Worm (Caenorhabditis elegans): ENCODE data around the gene T21D12.11.

Gene T21D12.11

DNA sequence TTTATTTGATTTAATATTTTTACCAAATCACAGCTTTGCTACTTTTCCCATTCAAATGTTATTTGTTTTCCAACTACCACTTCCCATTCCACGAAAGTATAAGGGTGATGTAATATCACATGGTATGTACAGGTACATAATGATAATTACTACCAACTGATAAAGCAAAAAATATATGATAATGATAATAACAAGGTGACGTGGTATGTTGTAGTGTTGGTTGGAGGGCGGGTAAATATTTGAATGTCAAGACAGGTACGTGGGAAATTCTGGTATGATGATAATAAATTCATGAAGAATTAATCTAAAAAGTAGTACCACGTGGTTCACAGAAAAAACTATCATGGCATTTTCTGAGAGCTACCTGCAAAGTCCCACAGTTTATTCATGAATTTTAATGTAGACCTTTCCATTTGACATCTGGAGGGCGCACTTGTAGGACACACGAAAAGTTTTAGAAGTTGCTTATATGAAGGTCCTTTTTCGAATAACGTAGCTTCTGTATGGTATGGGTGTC is 22.7 kb downstream of the T21D12.11 start (continued):
- no peak for TF ChIP-seq pag-3 (tag; optimal IDR thresholded peaks at IDR 0.05; ENCODE audit: borderline replicate concordance, insufficient read depth)
- TF ChIP-seq ets-5 (GFP tag; IDR thresholded peaks at IDR 0.05), result no peak
- TF ChIP-seq tbx-2 (tag; optimal IDR thresholded peaks at IDR 0.05), result peak; percentile 9
- peak; percentile 96 for TF ChIP-seq elt-2 (tag; optimal IDR thresholded peaks at IDR 0.05)
- no peak for TF ChIP-seq unc-130 (tag; optimal IDR thresholded peaks at IDR 0.05)
- no peak for TF ChIP-seq lin-39 (tag; optimal IDR thresholded peaks at IDR 0.05)
- TF ChIP-seq nhr-76 (tag; optimal IDR thresholded peaks at IDR 0.05), result no peak
- no peak for TF ChIP-seq vab-15 (tag; optimal IDR thresholded peaks at IDR 0.05)
- no peak for TF ChIP-seq hlh-4 (tag; optimal IDR thresholded peaks at IDR 0.05)
- peak; percentile 22 for TF ChIP-seq nhr-47 (tag; optimal IDR thresholded peaks at IDR 0.05)
- no peak for TF ChIP-seq tlp-1 (tag; optimal IDR thresholded peaks at IDR 0.05)
- TF ChIP-seq fkh-10 (GFP tag; optimal IDR thresholded peaks at IDR 0.05), result no peak
- no peak for TF ChIP-seq swsn-7 (tag; optimal IDR thresholded peaks at IDR 0.05)
- TF ChIP-seq mep-1 (tag; optimal IDR thresholded peaks at IDR 0.05), result no peak
- TF ChIP-seq ceh-8 (GFP tag; optimal IDR thresholded peaks at IDR 0.05), result no peak
- no peak for TF ChIP-seq ceh-88 (GFP tag; IDR thresholded peaks at IDR 0.05)
- TF ChIP-seq dpl-1 (GFP tag; optimal IDR thresholded peaks at IDR 0.05), result no peak
- TF ChIP-seq irx-1 (tag; optimal IDR thresholded peaks at IDR 0.05), result no peak
- peak; percentile 28; the same call in 1 of the 2 replicates for TF ChIP-seq nhr-19 (GFP tag; conservative IDR thresholded peaks at IDR 0.05)
- no peak for TF ChIP-seq sup-37 (GFP tag; optimal IDR thresholded peaks at IDR 0.05)
- TF ChIP-seq nhr-11 (tag; optimal IDR thresholded peaks at IDR 0.05), result no peak
- TF ChIP-seq F16B12.6 (tag; optimal IDR thresholded peaks at IDR 0.05), result no peak
- no peak for TF ChIP-seq fos-1 (tag; optimal IDR thresholded peaks at IDR 0.05)
- TF ChIP-seq C34B4.2 (tag; optimal IDR thresholded peaks at IDR 0.05), result no peak
- TF ChIP-seq alr-1 (tag; optimal IDR thresholded peaks at IDR 0.05; ENCODE audit: borderline replicate concordance), result no peak
- peak; percentile 23 for TF ChIP-seq lir-3 (tag; optimal IDR thresholded peaks at IDR 0.05; ENCODE audit: poor library complexity)
- TF ChIP-seq elt-3 (tag; optimal IDR thresholded peaks at IDR 0.05), result no peak
- no peak for TF ChIP-seq ceh-82 (tag; optimal IDR thresholded peaks at IDR 0.05)
- TF ChIP-seq efl-3 (GFP tag; optimal IDR thresholded peaks at IDR 0.05), result no peak
- TF ChIP-seq nhr-77 (tag; optimal IDR thresholded peaks at IDR 0.05), result no peak
- TF ChIP-seq C04F5.9 (tag; optimal IDR thresholded peaks at IDR 0.05), result no peak
- TF ChIP-seq fkh-4 (tag; optimal IDR thresholded peaks at IDR 0.05; ENCODE audit: borderline replicate concordance), result no peak
- no peak for TF ChIP-seq lin-15B (tag; optimal IDR thresholded peaks at IDR 0.05)
- TF ChIP-seq aly-2 (tag; optimal IDR thresholded peaks at IDR 0.05), result no peak
- peak; percentile 25 for TF ChIP-seq hpl-2 (GFP tag; optimal IDR thresholded peaks at IDR 0.05)
- TF ChIP-seq pqm-1 (tag; optimal IDR thresholded peaks at IDR 0.05), result peak; percentile 96
- no peak for TF ChIP-seq mdl-1 (tag; optimal IDR thresholded peaks at IDR 0.05)
- no peak for TF ChIP-seq unc-98 (GFP tag; IDR thresholded peaks at IDR 0.05)
- peak; percentile 78 for TF ChIP-seq nhr-90 (tag; optimal IDR thresholded peaks at IDR 0.05; ENCODE audit: poor library complexity)
- no peak for TF ChIP-seq fkh-8 (tag; optimal IDR thresholded peaks at IDR 0.05)
- no peak for TF ChIP-seq C16A3.4 (tag; optimal IDR thresholded peaks at IDR 0.05)
- TF ChIP-seq nhr-12 (tag; optimal IDR thresholded peaks at IDR 0.05), result no peak
- no peak for TF ChIP-seq nhr-28 (tag; optimal IDR thresholded peaks at IDR 0.05)
- no peak for TF ChIP-seq unc-30 (tag; optimal IDR thresholded peaks at IDR 0.05)
- TF ChIP-seq Y116A8C.19 (tag; optimal IDR thresholded peaks at IDR 0.05; ENCODE audit: borderline replicate concordance), result no peak
- TF ChIP-seq unc-86 (tag; optimal IDR thresholded peaks at IDR 0.05), result no peak
- no peak for TF ChIP-seq isw-1 (GFP tag; IDR thresholded peaks at IDR 0.05)
- no peak for TF ChIP-seq pax-3 (tag; optimal IDR thresholded peaks at IDR 0.05)
- TF ChIP-seq lin-13 (GFP tag; optimal IDR thresholded peaks at IDR 0.05), result no peak
